Worm (Caenorhabditis elegans): ENCODE measurements around the gene C05C8.8.

DNA sequence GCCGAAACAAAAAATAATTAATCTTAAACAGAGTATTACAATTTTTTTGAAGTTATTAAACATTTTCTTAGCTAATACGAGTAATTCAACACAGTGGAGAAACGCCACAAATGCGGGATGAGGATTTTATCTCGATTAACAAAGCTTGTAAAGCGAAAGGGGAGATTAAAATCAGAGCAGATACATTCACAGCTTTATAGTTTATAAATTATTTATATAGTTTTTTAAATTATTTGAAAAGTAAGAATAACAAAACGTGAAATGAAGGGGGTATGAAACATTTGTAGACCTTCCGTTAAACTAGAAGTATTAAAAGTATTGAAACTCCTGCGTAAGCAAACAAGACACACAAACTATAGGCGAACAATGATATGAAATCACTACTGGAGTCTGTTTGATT is at the start of gene C05C8.8:
- no peak for TF ChIP-seq mdl-1 (tag; optimal IDR thresholded peaks at IDR 0.05)
- TF ChIP-seq unc-86 (tag; optimal IDR thresholded peaks at IDR 0.05) = no peak
- no peak for TF ChIP-seq elt-2 (tag; optimal IDR thresholded peaks at IDR 0.05)
- no peak for TF ChIP-seq ama-1 (optimal IDR thresholded peaks at IDR 0.05)
- no peak for TF ChIP-seq blmp-1 (tag; optimal IDR thresholded peaks at IDR 0.05)
- TF ChIP-seq nhr-77 (tag; optimal IDR thresholded peaks at IDR 0.05) = no peak
- no peak for TF ChIP-seq fos-1 (tag; optimal IDR thresholded peaks at IDR 0.05)
- no peak for TF ChIP-seq aha-1 (tag; optimal IDR thresholded peaks at IDR 0.05)
- no peak for TF ChIP-seq skn-1 (tag; optimal IDR thresholded peaks at IDR 0.05)
- no peak for TF ChIP-seq zag-1 (tag; optimal IDR thresholded peaks at IDR 0.05)
- TF ChIP-seq nhr-12 (tag; optimal IDR thresholded peaks at IDR 0.05) = no peak
- TF ChIP-seq efl-1 (optimal IDR thresholded peaks at IDR 0.05) = no peak
- no peak for TF ChIP-seq efl-1 (GFP tag; optimal IDR thresholded peaks at IDR 0.05 in 1 of 2)
